Fruit fly (Drosophila melanogaster): ENCODE data around the gene CG14933.

The CG14933 gene

DNA sequence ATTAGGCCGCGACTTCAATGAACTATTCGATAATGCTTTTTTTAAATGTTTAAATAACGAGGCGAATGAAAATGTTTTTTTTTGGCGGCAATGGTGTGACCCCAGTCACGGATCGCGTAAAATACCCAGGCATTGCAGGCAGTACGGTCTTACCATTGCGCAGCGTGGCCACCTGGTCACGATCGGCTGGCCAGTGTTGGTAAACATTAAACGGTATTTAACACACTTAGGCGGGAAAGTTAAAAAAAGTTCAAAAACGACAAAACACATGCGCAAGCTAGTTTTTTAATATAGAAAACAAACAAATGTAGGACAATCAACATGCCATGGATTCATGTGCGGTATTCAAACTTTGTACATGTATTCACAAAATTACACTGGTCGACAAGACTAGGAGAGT is 13.4 kb upstream of the CG14933 start, which contains the start of gene esc (continued):
- TF ChIP-seq Doc2 (GFP tag; IDR thresholded peaks at IDR 0.05), result no peak
- peak; percentile 13 for TF ChIP-seq sug (tag; optimal IDR thresholded peaks at IDR 0.05)
- peak; percentile 89 for TF ChIP-seq Ets97D (GFP tag; optimal IDR thresholded peaks at IDR 0.05)
- peak; percentile 22 for TF ChIP-seq CG9876 (GFP tag; optimal IDR thresholded peaks at IDR 0.05)
- TF ChIP-seq GATAe (GFP tag; conservative IDR thresholded peaks at IDR 0.05), result no peak
- no peak for TF ChIP-seq CG10979 (tag; optimal IDR thresholded peaks at IDR 0.05)
- no peak for TF ChIP-seq ase (GFP tag; IDR thresholded peaks at IDR 0.05)
- peak; percentile 96 for TF ChIP-seq gfzf (GFP tag; optimal IDR thresholded peaks at IDR 0.05)
- peak; percentile 37 for TF ChIP-seq CG8944 (GFP tag; optimal IDR thresholded peaks at IDR 0.05)
- TF ChIP-seq CG17802 (tag; optimal IDR thresholded peaks at IDR 0.05), result no peak
- TF ChIP-seq lov (optimal IDR thresholded peaks at IDR 0.05), result no peak
- TF ChIP-seq lov (GFP tag; IDR thresholded peaks at IDR 0.05), result no peak
- TF ChIP-seq CG3407 (GFP tag; optimal IDR thresholded peaks at IDR 0.05), result no peak
- TF ChIP-seq Dad (GFP tag; optimal IDR thresholded peaks at IDR 0.05), result no peak
- TF ChIP-seq E2f1 (GFP tag; IDR thresholded peaks at IDR 0.05), result peak; percentile 69
- peak; percentile 26 for TF ChIP-seq bcd (GFP tag; optimal IDR thresholded peaks at IDR 0.05)
- TF ChIP-seq sim (GFP tag; IDR thresholded peaks at IDR 0.05), result no peak
- TF ChIP-seq CG12104 (GFP tag; optimal IDR thresholded peaks at IDR 0.05), result no peak
- no peak for TF ChIP-seq CG14014 (GFP tag; IDR thresholded peaks at IDR 0.05)
- TF ChIP-seq wor (GFP tag; IDR thresholded peaks at IDR 0.05), result no peak
- no peak for TF ChIP-seq CG4424 (GFP tag; optimal IDR thresholded peaks at IDR 0.05)
- TF ChIP-seq z (GFP tag; IDR thresholded peaks at IDR 0.05), result no peak
- TF ChIP-seq CG12071 (GFP tag; optimal IDR thresholded peaks at IDR 0.05), result no peak
- peak; percentile 99 for TF ChIP-seq E2f2 (GFP tag; IDR thresholded peaks at IDR 0.05)
- TF ChIP-seq Ssrp (tag; optimal IDR thresholded peaks at IDR 0.05), result no peak
- peak; percentile 26 for TF ChIP-seq CG4820 (GFP tag; optimal IDR thresholded peaks at IDR 0.05)
- peak; percentile 27; the same call in 1 of the 2 replicates for TF ChIP-seq Ptx1 (GFP tag; IDR thresholded peaks at IDR 0.05)
- TF ChIP-seq abd-A (tag; optimal IDR thresholded peaks at IDR 0.05), result no peak
- TF ChIP-seq Lhr (GFP tag; optimal IDR thresholded peaks at IDR 0.05), result peak; percentile 88
- TF ChIP-seq CG3847 (GFP tag; IDR thresholded peaks at IDR 0.05), result peak; percentile 82
- no peak for TF ChIP-seq hbn (GFP tag; IDR thresholded peaks at IDR 0.05; ENCODE audit: partially characterized antibody)
- TF ChIP-seq gcm2 (GFP tag; optimal IDR thresholded peaks at IDR 0.05), result no peak
- TF ChIP-seq CG4730 (GFP tag; IDR thresholded peaks at IDR 0.05), result no peak
- no peak for TF ChIP-seq Vsx1 (GFP tag; optimal IDR thresholded peaks at IDR 0.05)
- TF ChIP-seq CG6175 (GFP tag; IDR thresholded peaks at IDR 0.05), result no peak
- no peak for TF ChIP-seq CG6254 (GFP tag; optimal IDR thresholded peaks at IDR 0.05)
- TF ChIP-seq MBD-R2 (GFP tag; IDR thresholded peaks at IDR 0.05), result peak; percentile 78
- no peak for TF ChIP-seq nau (GFP tag; optimal IDR thresholded peaks at IDR 0.05)
- no peak for TF ChIP-seq CG7271 (tag; optimal IDR thresholded peaks at IDR 0.05)
- peak; percentile 77 for TF ChIP-seq sens (GFP tag)
- no peak for TF ChIP-seq CG32767 (GFP tag; IDR thresholded peaks at IDR 0.05)
- peak; percentile 13 for TF ChIP-seq gro (GFP tag; optimal IDR thresholded peaks at IDR 0.05)
- no peak for TF ChIP-seq Optix (GFP tag; IDR thresholded peaks at IDR 0.05)
- no peak for TF ChIP-seq CG11695 (GFP tag; IDR thresholded peaks at IDR 0.05)
- TF ChIP-seq inv (GFP tag; IDR thresholded peaks at IDR 0.05; ENCODE audit: partially characterized antibody), result no peak
- peak; percentile 30 for TF ChIP-seq tin (GFP tag; optimal IDR thresholded peaks at IDR 0.05)
- TF ChIP-seq CG31365 (tag; optimal IDR thresholded peaks at IDR 0.05), result no peak
- TF ChIP-seq Dek (tag; optimal IDR thresholded peaks at IDR 0.05), result no peak
- TF ChIP-seq Side (GFP tag; optimal IDR thresholded peaks at IDR 0.05), result peak; percentile 24
- TF ChIP-seq Six4 (GFP tag; optimal IDR thresholded peaks at IDR 0.05), result no peak
- TF ChIP-seq ewg (GFP tag; optimal IDR thresholded peaks at IDR 0.05), result peak; percentile 13
- no peak for TF ChIP-seq CG10274 (GFP tag; optimal IDR thresholded peaks at IDR 0.05)
- TF ChIP-seq CG17612 (GFP tag; IDR thresholded peaks at IDR 0.05), result no peak
